Fruit fly (Drosophila melanogaster): Measurements from ENCODE around the gene muc.

muc gene

dm6 chr2L:7434737-7435356 lies 8.2 kb downstream of the muc start (continued):
- no peak for TF ChIP-seq YL-1 (GFP tag; optimal IDR thresholded peaks at IDR 0.05)
- no peak for TF ChIP-seq ftz-f1 (GFP tag; optimal IDR thresholded peaks at IDR 0.05)
- no peak for TF ChIP-seq CG5180 (GFP tag; optimal IDR thresholded peaks at IDR 0.05)
- peak; percentile 36 for TF ChIP-seq CG17359 (tag; optimal IDR thresholded peaks at IDR 0.05)
- TF ChIP-seq CG15073 (GFP tag; optimal IDR thresholded peaks at IDR 0.05): no peak
- no peak for TF ChIP-seq Pdp1 (GFP tag; optimal IDR thresholded peaks at IDR 0.05)
- TF ChIP-seq tll (GFP tag; optimal IDR thresholded peaks at IDR 0.05): no peak
- TF ChIP-seq Rx (GFP tag; IDR thresholded peaks at IDR 0.05): no peak
- TF ChIP-seq CG18764 (GFP tag; optimal IDR thresholded peaks at IDR 0.05): no peak
- no peak for TF ChIP-seq onecut (GFP tag; IDR thresholded peaks at IDR 0.05)
- no peak for TF ChIP-seq CG7271 (tag; optimal IDR thresholded peaks at IDR 0.05)
- TF ChIP-seq CG7357 (GFP tag; IDR thresholded peaks at IDR 0.05): 0 out of 3 replicates have a peak, but pooled peaks have one; percentile 35
- TF ChIP-seq CG9876 (GFP tag; optimal IDR thresholded peaks at IDR 0.05): no peak
- no peak for TF ChIP-seq CG4820 (GFP tag; optimal IDR thresholded peaks at IDR 0.05)
- TF ChIP-seq row (GFP tag; IDR thresholded peaks at IDR 0.05): peak; percentile 82
- no peak for TF ChIP-seq CG11093 (GFP tag; IDR thresholded peaks at IDR 0.05)
- TF ChIP-seq Meics (GFP tag; optimal IDR thresholded peaks at IDR 0.05): peak; percentile 53
- no peak for TF ChIP-seq bcd (GFP tag; optimal IDR thresholded peaks at IDR 0.05)
- TF ChIP-seq CHES-1-like (GFP tag; optimal IDR thresholded peaks at IDR 0.05): no peak
- TF ChIP-seq CG32772 (GFP tag; IDR thresholded peaks at IDR 0.05): peak; percentile 40
- TF ChIP-seq CG17829 (tag; optimal IDR thresholded peaks at IDR 0.05): no peak
- TF ChIP-seq GATAe (GFP tag; conservative IDR thresholded peaks at IDR 0.05): no peak
- TF ChIP-seq klu (GFP tag; IDR thresholded peaks at IDR 0.05): no peak
- TF ChIP-seq Six4 (GFP tag; optimal IDR thresholded peaks at IDR 0.05): no peak
- no peak for TF ChIP-seq HLHmδ (GFP tag; optimal IDR thresholded peaks at IDR 0.05)
- TF ChIP-seq Hr51 (GFP tag; optimal IDR thresholded peaks at IDR 0.05): peak in 1 of 2 experiments; percentile 28
- TF ChIP-seq jigr1 (GFP tag; IDR thresholded peaks at IDR 0.05): no peak
- no peak for TF ChIP-seq vnd (GFP tag; IDR thresholded peaks at IDR 0.05; ENCODE audit: partially characterized antibody)
- no peak for TF ChIP-seq pros (GFP tag; optimal IDR thresholded peaks at IDR 0.05)
- peak; percentile 55 for TF ChIP-seq CG13894 (tag; optimal IDR thresholded peaks at IDR 0.05)
- peak; percentile 19; the same call in 1 of the 2 replicates for TF ChIP-seq CG31224 (GFP tag; IDR thresholded peaks at IDR 0.05)
- TF ChIP-seq CG15514 (GFP tag; optimal IDR thresholded peaks at IDR 0.05): no peak
- no peak for TF ChIP-seq Dref (GFP tag; IDR thresholded peaks at IDR 0.05)
- no peak for TF ChIP-seq CG1233 (GFP tag; optimal IDR thresholded peaks at IDR 0.05)
- TF ChIP-seq Dek (tag; optimal IDR thresholded peaks at IDR 0.05): peak; percentile 45
- TF ChIP-seq so (GFP tag; IDR thresholded peaks at IDR 0.05): no peak
- TF ChIP-seq Ets65A (GFP tag): no peak
- no peak for TF ChIP-seq btn (GFP tag; optimal IDR thresholded peaks at IDR 0.05)
- TF ChIP-seq CG12299 (tag; optimal IDR thresholded peaks at IDR 0.05): peak; percentile 28
- no peak for TF ChIP-seq ase (GFP tag; IDR thresholded peaks at IDR 0.05)
- no peak for TF ChIP-seq zen2 (GFP tag; IDR thresholded peaks at IDR 0.05; ENCODE audit: partially characterized antibody)
- no peak for TF ChIP-seq disco-r (GFP tag; optimal IDR thresholded peaks at IDR 0.05)
- no peak for TF ChIP-seq CG31388 (GFP tag; optimal IDR thresholded peaks at IDR 0.05)
- no peak; the same call in 1 of the 2 replicates for TF ChIP-seq MBD-R2 (GFP tag; IDR thresholded peaks at IDR 0.05)
- TF ChIP-seq h (optimal IDR thresholded peaks at IDR 0.05): no peak
- TF ChIP-seq CG1602 (GFP tag; optimal IDR thresholded peaks at IDR 0.05): no peak
- TF ChIP-seq CG16863 (GFP tag; optimal IDR thresholded peaks at IDR 0.05): no peak
- peak; percentile 64; the same call in 2 of the 3 replicates for TF ChIP-seq tgo (GFP tag; IDR thresholded peaks at IDR 0.05)
- no peak for TF ChIP-seq CG16779 (GFP tag; IDR thresholded peaks at IDR 0.05)
- no peak for TF ChIP-seq CG17186 (GFP tag; optimal IDR thresholded peaks at IDR 0.05)
- TF ChIP-seq fd102C (GFP tag; optimal IDR thresholded peaks at IDR 0.05): no peak

Measured in whole organism, embryonic.